Fruit fly (Drosophila melanogaster) whole organism, embryonic: Measurements from ENCODE around the gene CG6216.

Source experiments
- Blimp-1 ChIP-seq: fragments of 200-800 bp; sonication (Bioruptor generic); optimal IDR thresholded peaks from 3 replicates; lab custom pipeline; 2018; ENCODE audit warnings: missing biosample characterization, missing genetic modification characterization, mild to moderate bottlenecking, moderate library complexity, missing genetic modification reagents
- CG10959 ChIP-seq: fragments of 200-800 bp; sonication (Bioruptor generic); IDR thresholded peaks from 2 replicates; pipeline ENCODE4 v1.3.6; 2022; ENCODE audit warnings: missing biosample characterization, missing genetic modification characterization
- CG11085 ChIP-seq: fragments of 200-800 bp; sonication (Bioruptor generic); IDR thresholded peaks from 2 replicates; pipeline ENCODE4 v1.3.6; 2022; ENCODE audit warnings: missing biosample characterization, missing genetic modification characterization
- CG12155 ChIP-seq: fragments of 200-800 bp; sonication (Bioruptor generic); optimal IDR thresholded peaks from 3 replicates; lab custom pipeline; 2016; ENCODE audit warnings: missing biosample characterization, missing genetic modification characterization
- CG13123 ChIP-seq: fragments of 200-800 bp; sonication (Bioruptor generic); optimal IDR thresholded peaks from 2 replicates; lab custom pipeline; 2016; ENCODE audit warnings: missing biosample characterization, missing genetic modification characterization
- CG15514 ChIP-seq: fragments of 200-800 bp; sonication (Bioruptor generic); optimal IDR thresholded peaks from 3 replicates; lab custom pipeline; 2017; ENCODE audit warnings: missing biosample characterization, missing genetic modification characterization, mild to moderate bottlenecking, moderate library complexity, missing genetic modification reagents
- CG16815 ChIP-seq: fragments of 200-800 bp; sonication (Bioruptor generic); optimal IDR thresholded peaks from 3 replicates; lab custom pipeline; 2017; ENCODE audit warnings: missing biosample characterization, mild to moderate bottlenecking, missing genetic modification characterization
- CG17612 ChIP-seq: fragments of 200-800 bp; sonication (Bioruptor generic); IDR thresholded peaks from 2 replicates; pipeline ENCODE4 v1.3.6; 2022; ENCODE audit warnings: missing biosample characterization, missing genetic modification characterization
- CG1792 ChIP-seq: fragments of 200-800 bp; sonication (Bioruptor generic); optimal IDR thresholded peaks from 2 replicates; lab custom pipeline; 2016; ENCODE audit warnings: missing biosample characterization, missing genetic modification characterization
- CG2712 ChIP-seq: fragments of 200-800 bp; optimal IDR thresholded peaks from 3 replicates; lab custom pipeline; 2019; ENCODE audit warnings: missing biosample characterization, mild to moderate bottlenecking, missing genetic modification characterization, moderate library complexity
- CG31224 ChIP-seq: fragments of 200-800 bp; sonication (Bioruptor generic); IDR thresholded peaks from 2 replicates; pipeline ENCODE4 v1.3.6; 2022; ENCODE audit warnings: missing biosample characterization, missing genetic modification characterization
- CG4617 ChIP-seq: fragments of 200-800 bp; sonication (Bioruptor generic); optimal IDR thresholded peaks from 3 replicates; lab custom pipeline; 2016; ENCODE audit warnings: missing biosample characterization, missing genetic modification characterization, borderline replicate concordance
- CG4854 ChIP-seq: fragments of 200-800 bp; sonication (Bioruptor generic); optimal IDR thresholded peaks from 2 replicates; lab custom pipeline; 2016; ENCODE audit warnings: missing biosample characterization, missing genetic modification characterization, inconsistent platforms
- CG7963 ChIP-seq: fragments of 200-800 bp; sonication (Bioruptor generic); IDR thresholded peaks from 3 replicates; pipeline ENCODE4 v1.3.6; 2022; ENCODE audit warnings: missing biosample characterization, missing genetic modification characterization; ENCODE audit not compliant: partially characterized antibody
- CG7987 ChIP-seq: fragments of 200-800 bp; sonication (Bioruptor generic); optimal IDR thresholded peaks from 2 replicates; lab custom pipeline; 2018; ENCODE audit warnings: missing biosample characterization, mild to moderate bottlenecking, missing genetic modification characterization, moderate library complexity
- CG8089 ChIP-seq: fragments of 200-800 bp; sonication (Bioruptor generic); optimal IDR thresholded peaks from 3 replicates; lab custom pipeline; 2016; ENCODE audit warnings: missing biosample characterization, missing genetic modification characterization
- CG8478 ChIP-seq: fragments of >200 bp; optimal IDR thresholded peaks from 2 replicates; lab custom pipeline; 2018
- Doc3 ChIP-seq: fragments of 200-800 bp; sonication (Bioruptor generic); IDR thresholded peaks from 3 replicates; pipeline ENCODE4 v1.3.6; 2022; ENCODE audit warnings: missing biosample characterization, missing genetic modification characterization; ENCODE audit not compliant: partially characterized antibody
- Drgx ChIP-seq: fragments of 200-800 bp; sonication (Bioruptor generic); IDR thresholded peaks from 2 replicates; pipeline ENCODE4 v1.3.6; 2022; ENCODE audit warnings: missing biosample characterization, missing genetic modification characterization
- Fer1 ChIP-seq: fragments of 200-800 bp; sonication (Bioruptor generic); optimal IDR thresholded peaks from 2 replicates; lab custom pipeline; 2017; ENCODE audit warnings: missing biosample characterization, mild to moderate bottlenecking, missing genetic modification characterization
- Lhr ChIP-seq: fragments of 200-800 bp; sonication (Bioruptor generic); optimal IDR thresholded peaks from 3 replicates; lab custom pipeline; 2017; ENCODE audit warnings: mild to moderate bottlenecking, missing biosample characterization, missing genetic modification reagents, missing genetic modification characterization
- MESR4 ChIP-seq: fragments of 200-800 bp; sonication (Bioruptor generic); optimal IDR thresholded peaks from 2 replicates; lab custom pipeline; 2018; ENCODE audit warnings: missing biosample characterization, mild to moderate bottlenecking, missing genetic modification characterization, moderate library complexity
- Poxn ChIP-seq: fragments of 200-800 bp; sonication (Bioruptor generic); IDR thresholded peaks from 2 replicates; pipeline ENCODE4 v1.3.6; 2022; ENCODE audit warnings: missing biosample characterization, missing genetic modification characterization
- Rx ChIP-seq: fragments of 200-800 bp; sonication (Bioruptor generic); IDR thresholded peaks from 2 replicates; pipeline ENCODE4 v1.3.6; 2022; ENCODE audit warnings: missing biosample characterization, missing genetic modification characterization
- Xrp1 ChIP-seq: fragments of 200-800 bp; sonication (Bioruptor generic); IDR thresholded peaks from 2 replicates; pipeline ENCODE4 v1.3.6; 2022; ENCODE audit warnings: missing biosample characterization, missing genetic modification characterization
- az2 ChIP-seq: fragments of 200-800 bp; sonication (Bioruptor generic); optimal IDR thresholded peaks from 3 replicates; lab custom pipeline; 2016; ENCODE audit warnings: missing biosample characterization, missing genetic modification characterization
- bab2 ChIP-seq: fragments of 200-800 bp; sonication (Bioruptor generic); optimal IDR thresholded peaks from 2 replicates; lab custom pipeline; 2016; ENCODE audit warnings: missing biosample characterization, missing genetic modification characterization
- br ChIP-seq: fragments of >200 bp; optimal IDR thresholded peaks from 2 replicates; lab custom pipeline; 2017
- cato ChIP-seq: fragments of 200-800 bp; sonication (Bioruptor generic); optimal IDR thresholded peaks from 2 replicates; lab custom pipeline; 2016; ENCODE audit warnings: missing biosample characterization, missing genetic modification characterization, borderline replicate concordance
- ci ChIP-seq: fragments of 200-800 bp; sonication (Bioruptor generic); IDR thresholded peaks from 3 replicates; pipeline ENCODE4 v1.3.6; 2022; ENCODE audit warnings: missing biosample characterization, missing genetic modification characterization
- crc ChIP-seq: fragments of 200-800 bp; sonication (Bioruptor generic); optimal IDR thresholded peaks from 2 replicates; lab custom pipeline; 2016; ENCODE audit warnings: missing biosample characterization, missing genetic modification characterization
- dan ChIP-seq: fragments of 200-800 bp; sonication (Bioruptor generic); IDR thresholded peaks from 2 replicates; pipeline ENCODE4 v1.3.6; 2022; ENCODE audit warnings: missing biosample characterization, missing genetic modification characterization
- eve ChIP-seq, 2 experiments: fragments of >200 bp; optimal IDR thresholded peaks; 2 replicates each; lab custom pipeline; 2017; ENCODE audit warnings: missing biosample characterization in 2 of 2, missing genetic modification characterization in 2 of 2
- gfzf ChIP-seq: fragments of 200-800 bp; sonication (Bioruptor generic); optimal IDR thresholded peaks from 2 replicates; lab custom pipeline; 2016; ENCODE audit warnings: missing biosample characterization, mild to moderate bottlenecking, missing genetic modification characterization, moderate library complexity
- grau ChIP-seq: fragments of 200-800 bp; optimal IDR thresholded peaks from 3 replicates; lab custom pipeline; 2019; ENCODE audit warnings: missing biosample characterization, mild to moderate bottlenecking, missing genetic modification characterization, moderate library complexity
- grn ChIP-seq: fragments of 200-800 bp; sonication (Bioruptor generic); optimal IDR thresholded peaks from 3 replicates; lab custom pipeline; 2017; ENCODE audit warnings: missing biosample characterization, missing genetic modification characterization
- gsb-n ChIP-seq: fragments of 200-800 bp; sonication (Bioruptor generic); optimal IDR thresholded peaks from 3 replicates; lab custom pipeline; 2018; ENCODE audit warnings: missing biosample characterization, mild to moderate bottlenecking, missing genetic modification characterization
- hb ChIP-seq: fragments of 200-800 bp; sonication (Bioruptor generic); IDR thresholded peaks from 3 replicates; pipeline ENCODE4 v1.3.6; 2022; ENCODE audit warnings: missing biosample characterization, missing genetic modification characterization; ENCODE audit not compliant: partially characterized antibody
- klu ChIP-seq: fragments of 200-800 bp; sonication (Bioruptor generic); IDR thresholded peaks from 2 replicates; pipeline ENCODE4 v1.3.6; 2022; ENCODE audit warnings: missing biosample characterization, missing genetic modification characterization
- kni ChIP-seq: fragments of 200-800 bp; sonication (Bioruptor generic); optimal IDR thresholded peaks from 3 replicates; lab custom pipeline; 2017; ENCODE audit warnings: mild to moderate bottlenecking, missing biosample characterization, missing genetic modification reagents, missing genetic modification characterization
- lilli ChIP-seq: fragments of 200-800 bp; sonication (Bioruptor generic); optimal IDR thresholded peaks from 3 replicates; lab custom pipeline; 2016; ENCODE audit warnings: missing biosample characterization, missing genetic modification characterization
- mld ChIP-seq: fragments of 200-800 bp; sonication (Bioruptor generic); IDR thresholded peaks from 3 replicates; pipeline ENCODE4 v1.3.6; 2022; ENCODE audit warnings: missing biosample characterization, missing genetic modification characterization; ENCODE audit not compliant: partially characterized antibody
- nau ChIP-seq: fragments of 200-800 bp; sonication (Bioruptor generic); optimal IDR thresholded peaks from 3 replicates; lab custom pipeline; 2017; ENCODE audit warnings: missing biosample characterization, mild to moderate bottlenecking, missing genetic modification characterization, missing genetic modification reagents
- otp ChIP-seq: fragments of 200-800 bp; sonication (Bioruptor generic); IDR thresholded peaks from 3 replicates; pipeline ENCODE4, ENCODE4 v1.3.6; 2022; ENCODE audit warnings: missing biosample characterization, missing genetic modification characterization
- p53 ChIP-seq: fragments of 200-800 bp; sonication (Bioruptor generic); optimal IDR thresholded peaks from 2 replicates; lab custom pipeline; 2016; ENCODE audit warnings: missing biosample characterization, missing genetic modification characterization
- pan ChIP-seq, 4 experiments: fragments of >200 bp in 3 of 4; fragments of 200-800 bp in 1 of 4; sonication (Bioruptor generic) in 1 of 4; optimal IDR thresholded peaks in 3 of 4; IDR thresholded peaks in 1 of 4; 2 replicates each; pipeline versions ENCODE4 v1.3.6 to Lab custom; 2017 to 2022; ENCODE audit warnings: missing biosample characterization in 2 of 4, missing genetic modification characterization in 2 of 4, mixed read lengths in 1 of 4
- pfk ChIP-seq: fragments of 200-800 bp; sonication (Bioruptor generic); optimal IDR thresholded peaks from 2 replicates; lab custom pipeline; 2018; ENCODE audit warnings: missing biosample characterization, mild to moderate bottlenecking, missing genetic modification characterization, moderate library complexity
- pzg ChIP-seq: fragments of 200-800 bp; sonication (Bioruptor generic); optimal IDR thresholded peaks from 3 replicates; lab custom pipeline; 2018; ENCODE audit warnings: missing biosample characterization, mild to moderate bottlenecking, missing genetic modification characterization, moderate library complexity
- row ChIP-seq: fragments of 200-800 bp; sonication (Bioruptor generic); IDR thresholded peaks from 3 replicates; pipeline ENCODE4 v1.3.6; 2022; ENCODE audit warnings: missing biosample characterization, missing genetic modification characterization
- sd ChIP-seq: fragments of 200-800 bp; sonication (Bioruptor generic); optimal IDR thresholded peaks from 3 replicates; lab custom pipeline; 2018; ENCODE audit warnings: missing biosample characterization, mild to moderate bottlenecking, missing genetic modification characterization, moderate library complexity
- shn ChIP-seq: fragments of 200-800 bp; sonication (Bioruptor generic); optimal IDR thresholded peaks from 3 replicates; lab custom pipeline; 2016; ENCODE audit warnings: missing biosample characterization, missing genetic modification characterization
- unpg ChIP-seq: fragments of 200-800 bp; sonication (Bioruptor generic); optimal IDR thresholded peaks from 3 replicates; lab custom pipeline; 2018; ENCODE audit warnings: missing biosample characterization, mild to moderate bottlenecking, missing genetic modification characterization, moderate library complexity

The CG6216 gene

dm6 chr3L:11124439-11124838 is 26.1 kb downstream of the CG6216 start (continued):
- TF ChIP-seq pan (optimal IDR thresholded peaks at IDR 0.05; lab: Kevin White, UChicago) (no peak), pan (GFP tag; optimal IDR thresholded peaks at IDR 0.05 in 1 of 2, IDR thresholded peaks at IDR 0.05 in 1 of 2) (no peak), pfk (GFP tag; lab: Kevin White, UChicago) (no peak), CG12155 (GFP tag; lab: Kevin White, UChicago) (no peak), cato (GFP tag; lab: Kevin White, UChicago) (no peak), gsb-n (tag; lab: Kevin White, UChicago) (no peak), hb (no peak), CG8089 (GFP tag; lab: Kevin White, UChicago) (no peak), CG8478 (lab: Kevin White, UChicago) (no peak), CG17612 (GFP tag; lab: Robert Waterston, UW) (no peak), shn (GFP tag; lab: Kevin White, UChicago) (no peak), CG7987 (GFP tag; lab: Kevin White, UChicago) (no peak), CG10959 (GFP tag; lab: Robert Waterston, UW) (no peak), grau (tag; lab: Kevin White, UChicago) (peak; percentile 89), grn (GFP tag; lab: Kevin White, UChicago) (no peak), Blimp-1 (GFP tag; lab: Kevin White, UChicago) (peak; percentile 16), CG11085 (GFP tag; lab: Robert Waterston, UW) (no peak), CG13123 (no peak), klu (no peak), nau (no peak), CG4617 (no peak), Drgx (no peak), CG15514 (GFP tag; lab: Kevin White, UChicago) (no peak), pzg (GFP tag; lab: Kevin White, UChicago) (no peak), Xrp1 (GFP tag; lab: Robert Waterston, UW) (peak; percentile 8; the same call in 1 of the 2 replicates), Doc3 (GFP tag; lab: Robert Waterston, UW) (no peak), CG2712 (tag; lab: Kevin White, UChicago) (no peak), CG31224 (GFP tag; lab: Robert Waterston, UW) (no peak), otp (GFP tag; lab: Robert Waterston, UW) (no peak), ci (GFP tag; lab: Robert Waterston, UW) (no peak), bab2 (GFP tag; lab: Kevin White, UChicago) (no peak), Poxn (GFP tag; lab: Robert Waterston, UW) (no peak), CG4854 (GFP tag; lab: Kevin White, UChicago) (no peak), Rx (GFP tag; lab: Robert Waterston, UW) (no peak), CG16815 (no peak), CG1792 (GFP tag; lab: Kevin White, UChicago) (no peak), mld (no peak), CG7963 (no peak), kni (GFP tag; lab: Kevin White, UChicago) (no peak), az2 (GFP tag; lab: Kevin White, UChicago) (no peak), dan (no peak), MESR4 (no peak), gfzf (GFP tag; lab: Kevin White, UChicago) (no peak), eve (GFP tag; optimal IDR thresholded peaks at IDR 0.05; lab: Kevin White, UChicago) (no peak), sd (tag; lab: Kevin White, UChicago) (no peak), br (no peak), lilli (GFP tag; lab: Kevin White, UChicago) (peak; percentile 37), row (GFP tag; lab: Robert Waterston, UW) (peak; percentile 19; the same call in 1 of the 3 replicates), Lhr (GFP tag; lab: Kevin White, UChicago) (no peak), p53 (no peak), crc (no peak), unpg (GFP tag; lab: Kevin White, UChicago) (peak; percentile 30), Fer1 (GFP tag; lab: Kevin White, UChicago) (no peak)
